Worm (Caenorhabditis elegans) whole organism, young adult: ENCODE results near the gene nsun-1.

Experiments used
- attf-5 ChIP-seq: fragments of 200-800 bp; sonication (Bioruptor generic); optimal IDR thresholded peaks from 2 replicates; lab custom pipeline; 2018; ENCODE audit warnings: mild to moderate bottlenecking, missing genetic modification characterization, missing compliant biosample characterization
- die-1 ChIP-seq: sonication (generic microtip); optimal IDR thresholded peaks from 2 replicates; lab custom pipeline; 2016; ENCODE audit warnings: missing genotype, mild to moderate bottlenecking, missing genetic modification characterization, missing compliant biosample characterization
- egl-18 ChIP-seq: fragments of 200-800 bp; sonication (Bioruptor generic); IDR thresholded peaks from 2 replicates; pipeline ENCODE4 v1.3.6; 2022; ENCODE audit warnings: missing genetic modification reagents, missing genetic modification characterization, missing compliant biosample characterization
- egl-44 ChIP-seq: fragments of 200-800 bp; sonication (Bioruptor generic); IDR thresholded peaks from 2 replicates; pipeline ENCODE4 v1.3.6; 2022; ENCODE audit warnings: missing genetic modification reagents, missing genetic modification characterization, missing compliant biosample characterization
- egrh-3 ChIP-seq: fragments of 200-800 bp; sonication (Bioruptor generic); IDR thresholded peaks from 2 replicates; pipeline ENCODE4 v1.3.6; 2022; ENCODE audit warnings: missing genetic modification reagents, missing genetic modification characterization, missing compliant biosample characterization
- him-1 ChIP-seq: sonication (generic microtip); optimal IDR thresholded peaks from 2 replicates; lab custom pipeline; 2016; ENCODE audit warnings: missing genotype, missing genetic modification reagents, missing genetic modification characterization, missing compliant biosample characterization
- lir-1 ChIP-seq: fragments of 200-800 bp; sonication (Bioruptor generic); conservative IDR thresholded peaks from 2 replicates; pipeline ENCODE4 v1.3.6; 2022; ENCODE audit warnings: missing genetic modification reagents, missing genetic modification characterization, missing compliant biosample characterization
- nfya-1 ChIP-seq: sonication (generic microtip); optimal IDR thresholded peaks from 2 replicates; lab custom pipeline; 2017; ENCODE audit warnings: antibody characterized with exemption, missing compliant biosample characterization, missing genetic modification characterization, borderline replicate concordance; ENCODE audit not compliant: insufficient read depth
- nfyb-1 ChIP-seq: fragments of 200-800 bp; sonication (Bioruptor generic); IDR thresholded peaks from 2 replicates; pipeline ENCODE4 v1.3.6; 2022; ENCODE audit warnings: missing genetic modification reagents, missing genetic modification characterization, missing compliant biosample characterization
- nhr-90 ChIP-seq: sonication (generic microtip); optimal IDR thresholded peaks from 2 replicates; lab custom pipeline; 2016; ENCODE audit warnings: missing genotype, mild to moderate bottlenecking, missing genetic modification characterization, missing compliant biosample characterization
- zfh-2 ChIP-seq: fragments of 200-800 bp; sonication (Bioruptor generic); conservative IDR thresholded peaks from 2 replicates; pipeline ENCODE4 v1.3.6; 2022; ENCODE audit warnings: missing genetic modification reagents, missing genetic modification characterization, missing compliant biosample characterization

ce11 chrII:460835-461234 is 14.9 kb downstream of the nsun-1 start, which contains the start of gene W10D9.3:
- TF ChIP-seq nhr-90 (tag; lab: Kevin White, UChicago) (no peak), attf-5 (GFP tag; lab: Kevin White, UChicago) (no peak), nfyb-1 (no peak), him-1 (tag; lab: Kevin White, UChicago) (no peak), lir-1 (GFP tag; lab: Robert Waterston, UW) (no peak), zfh-2 (GFP tag; lab: Robert Waterston, UW) (no peak), egrh-3 (GFP tag; lab: Robert Waterston, UW) (no peak), die-1 (tag; lab: Kevin White, UChicago) (no peak), nfya-1 (tag; lab: Kevin White, UChicago) (no peak), egl-18 (GFP tag; lab: Robert Waterston, UW) (no peak), egl-44 (GFP tag; lab: Robert Waterston, UW) (no peak)
